Fruit fly (Drosophila melanogaster): Measurements from ENCODE around the gene Sap47.

DNA sequence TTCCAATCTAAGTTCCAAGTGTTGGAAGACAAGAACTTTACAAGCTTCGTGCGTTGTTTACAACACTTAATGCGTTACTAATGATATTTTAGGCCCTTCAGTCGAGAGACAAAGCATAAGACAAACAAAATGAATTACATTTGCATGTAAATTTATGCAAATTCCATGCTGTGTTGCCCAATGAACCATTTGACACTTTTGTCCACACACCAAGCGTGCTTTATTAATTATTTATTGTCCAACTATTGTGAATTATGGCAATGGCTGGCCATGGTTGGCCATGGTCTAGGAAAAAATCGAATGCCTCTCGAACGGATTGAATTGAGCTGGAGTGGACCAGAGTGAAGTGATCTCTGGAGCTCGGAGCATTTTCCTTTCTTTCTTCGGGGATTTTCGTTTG is 6.8 kb upstream of the Sap47 start:
- no peak for TF ChIP-seq CG4496 (GFP tag; IDR thresholded peaks at IDR 0.05)
- no peak for TF ChIP-seq CG15710 (tag; optimal IDR thresholded peaks at IDR 0.05)
- TF ChIP-seq CG8301 (tag; optimal IDR thresholded peaks at IDR 0.05): no peak
- TF ChIP-seq Snoo (tag; optimal IDR thresholded peaks at IDR 0.05): no peak
- TF ChIP-seq CG34367 (tag; optimal IDR thresholded peaks at IDR 0.05): no peak
- TF ChIP-seq Ets98B (GFP tag; IDR thresholded peaks at IDR 0.05): no peak
- no peak for TF ChIP-seq EcR (GFP tag; optimal IDR thresholded peaks at IDR 0.05)
